Fruit fly (Drosophila melanogaster) whole organism, adult: ENCODE data around the gene CG15892.

Experiments
- CG33017 ChIP-seq: fragments of 200-800 bp; sonication (Bioruptor generic); optimal IDR thresholded peaks from 2 replicates; lab custom pipeline; 2018; ENCODE audit warnings: missing biosample characterization, mild to moderate bottlenecking, missing genetic modification characterization, moderate library complexity
- Crg-1 ChIP-seq: fragments of 200-800 bp; sonication (Bioruptor generic); optimal IDR thresholded peaks from 2 replicates; lab custom pipeline; 2016; ENCODE audit warnings: missing biosample characterization, missing genetic modification characterization
- ovo ChIP-seq: fragments of 200-800 bp; sonication (Bioruptor generic); optimal IDR thresholded peaks from 2 replicates; lab custom pipeline; 2016; ENCODE audit warnings: missing biosample characterization, missing genetic modification characterization
- tj ChIP-seq: fragments of 200-800 bp; sonication (Bioruptor generic); optimal IDR thresholded peaks from 3 replicates; lab custom pipeline; 2017; ENCODE audit warnings: missing biosample characterization, mild to moderate bottlenecking, missing genetic modification characterization, moderate library complexity

DNA sequence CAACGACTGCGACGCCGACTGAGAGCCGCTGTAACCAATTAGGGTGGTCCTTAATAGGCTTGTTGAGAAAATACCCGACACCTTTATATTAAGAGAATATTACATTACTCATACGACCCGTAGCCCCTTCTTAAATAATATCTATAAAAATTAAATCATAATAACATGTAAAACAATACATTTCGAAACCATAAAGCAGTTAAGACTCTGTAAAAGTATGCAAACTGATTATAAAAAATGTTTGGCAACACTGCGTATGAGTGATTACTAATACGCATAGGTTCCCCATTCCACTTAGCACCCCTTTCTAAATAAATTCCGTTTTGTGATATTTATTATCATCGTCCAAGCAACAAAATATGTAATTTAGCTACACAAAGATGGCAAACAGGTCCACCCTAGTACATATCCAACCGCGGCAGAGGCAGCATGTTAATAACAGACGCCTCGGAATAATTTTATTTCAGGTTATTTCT, 46.5 kb upstream of the CG15892 start:
- TF ChIP-seq Crg-1 (GFP tag; lab: Kevin White, UChicago) (peak; percentile 60), tj (GFP tag; lab: Kevin White, UChicago) (peak; percentile 64), CG33017 (peak; percentile 17), ovo (no peak)
